Fruit fly (Drosophila melanogaster): Measurements from ENCODE around the gene slou.

Gene slou

DNA sequence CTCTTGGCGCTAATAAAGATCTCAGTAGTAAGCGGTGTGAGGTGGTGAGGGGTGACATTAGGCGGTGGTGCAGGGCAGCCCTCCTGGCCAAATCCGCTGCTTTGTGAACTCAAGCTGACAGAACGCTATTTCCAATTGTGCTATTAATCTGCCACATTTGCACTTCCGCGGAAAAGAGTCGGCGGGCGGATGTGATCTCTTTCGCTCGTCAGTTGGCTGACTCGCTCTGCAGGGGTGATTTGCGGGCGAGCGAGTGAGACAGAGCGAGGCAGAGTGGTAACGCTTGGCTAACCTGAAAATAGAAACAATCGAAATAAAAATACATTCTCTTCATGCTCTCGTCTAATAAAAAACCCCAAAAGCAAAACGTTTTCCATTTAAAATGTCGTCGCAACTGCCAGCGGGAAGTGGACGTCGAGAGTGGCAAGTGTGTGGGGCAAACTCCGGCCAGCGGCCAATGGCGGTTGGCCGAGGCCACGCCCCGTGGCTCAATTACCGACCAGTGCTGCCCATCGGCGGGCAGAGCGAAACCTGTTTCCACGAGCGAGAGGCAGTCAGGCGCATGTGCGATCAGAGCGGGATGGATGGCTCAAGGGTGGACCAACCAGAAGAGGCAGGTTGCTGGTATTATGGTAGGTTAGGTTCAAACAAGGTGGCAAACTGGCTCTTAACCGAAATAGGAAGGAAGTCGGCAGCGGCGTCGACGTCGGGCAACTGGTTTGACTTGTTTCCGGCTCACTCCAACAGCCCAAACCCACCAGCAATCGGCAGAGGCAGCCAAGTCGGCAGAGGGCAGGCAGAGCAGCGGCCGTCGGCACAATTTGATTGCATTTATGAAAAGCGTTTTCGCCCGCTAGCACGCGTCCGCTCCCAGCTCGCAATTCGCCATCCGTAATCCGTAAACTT is 57.6 kb downstream of the slou start, which contains the start of gene C15 (continued):
- TF ChIP-seq Nf-YB (GFP tag; optimal IDR thresholded peaks at IDR 0.05) (peak; percentile 100), Pdp1 (GFP tag; optimal IDR thresholded peaks at IDR 0.05) (no peak), nom (GFP tag; optimal IDR thresholded peaks at IDR 0.05) (peak; percentile 43), chn (GFP tag; optimal IDR thresholded peaks at IDR 0.05) (peak; percentile 17), Oli (tag; optimal IDR thresholded peaks at IDR 0.05) (no peak), CG12071 (GFP tag; optimal IDR thresholded peaks at IDR 0.05) (peak; percentile 16), caup (GFP tag; optimal IDR thresholded peaks at IDR 0.05; ENCODE audit: severe bottlenecking) (peak; percentile 41), Bdp1 (GFP tag; optimal IDR thresholded peaks at IDR 0.05) (peak; percentile 12), MBD-R2 (GFP tag; IDR thresholded peaks at IDR 0.05) (peak; percentile 15; the same call in 1 of the 2 replicates), trem (tag; optimal IDR thresholded peaks at IDR 0.05) (no peak), fd102C (GFP tag; optimal IDR thresholded peaks at IDR 0.05) (no peak), kni (GFP tag; optimal IDR thresholded peaks at IDR 0.05) (peak; percentile 52), CG6272 (GFP tag; IDR thresholded peaks at IDR 0.05) (no peak), Adf1 (GFP tag; IDR thresholded peaks at IDR 0.05) (peak; percentile 91), ssp (GFP tag; IDR thresholded peaks at IDR 0.05) (no peak), HLH4C (GFP tag; IDR thresholded peaks at IDR 0.05; ENCODE audit: partially characterized antibody) (peak; percentile 14; the same call in 1 of the 3 replicates), CG14860 (GFP tag; IDR thresholded peaks at IDR 0.05; ENCODE audit: partially characterized antibody) (no peak), br (optimal IDR thresholded peaks at IDR 0.05) (no peak), CG14710 (tag; optimal IDR thresholded peaks at IDR 0.05) (no peak), CG17912 (GFP tag; optimal IDR thresholded peaks at IDR 0.05) (no peak), vvl (GFP tag; IDR thresholded peaks at IDR 0.05) (peak; percentile 79), Trl (optimal IDR thresholded peaks at IDR 0.05) (peak; percentile 2 to 27), Trl (GFP tag; optimal IDR thresholded peaks at IDR 0.05) (peak; percentile 48), CTCF (GFP tag; optimal IDR thresholded peaks at IDR 0.05) (no peak), ci (GFP tag; IDR thresholded peaks at IDR 0.05) (peak; percentile 55; the same call in 1 of the 3 replicates), CG5245 (GFP tag; optimal IDR thresholded peaks at IDR 0.05) (no peak), prd (optimal IDR thresholded peaks at IDR 0.05) (no peak), prd (GFP tag; IDR thresholded peaks at IDR 0.05) (peak; percentile 37; the same call in 1 of the 3 replicates), cg (GFP tag; optimal IDR thresholded peaks at IDR 0.05) (peak; percentile 31), klu (GFP tag; IDR thresholded peaks at IDR 0.05) (no peak), Doc3 (GFP tag; IDR thresholded peaks at IDR 0.05; ENCODE audit: partially characterized antibody) (no peak), CG30403 (GFP tag; optimal IDR thresholded peaks at IDR 0.05) (no peak), CG32532 (GFP tag; IDR thresholded peaks at IDR 0.05) (peak; percentile 29; the same call in 1 of the 2 replicates), CG18599 (GFP tag; optimal IDR thresholded peaks at IDR 0.05) (peak; percentile 47), CG11398 (GFP tag; optimal IDR thresholded peaks at IDR 0.05) (peak; percentile 9), BtbVII (GFP tag; optimal IDR thresholded peaks at IDR 0.05) (no peak), Optix (GFP tag; IDR thresholded peaks at IDR 0.05) (0 out of 3 replicates have a peak, but pooled peaks have one; percentile 11), row (GFP tag; IDR thresholded peaks at IDR 0.05) (no peak), CG9609 (GFP tag; optimal IDR thresholded peaks at IDR 0.05) (no peak), ranshi (GFP tag; IDR thresholded peaks at IDR 0.05) (no peak), z (GFP tag; IDR thresholded peaks at IDR 0.05) (peak; percentile 11; the same call in 1 of the 3 replicates), tgo (GFP tag; IDR thresholded peaks at IDR 0.05) (no peak), pita (GFP tag; optimal IDR thresholded peaks at IDR 0.05) (no peak), CG12104 (GFP tag; optimal IDR thresholded peaks at IDR 0.05) (no peak), CG6791 (GFP tag; IDR thresholded peaks at IDR 0.05; ENCODE audit: partially characterized antibody) (no peak), gcm (GFP tag; optimal IDR thresholded peaks at IDR 0.05) (peak; percentile 20), Opbp (GFP tag; IDR thresholded peaks at IDR 0.05; ENCODE audit: partially characterized antibody) (0 out of 3 replicates have a peak, but pooled peaks have one; percentile 35), scrt (GFP tag; optimal IDR thresholded peaks at IDR 0.05) (no peak), Vsx1 (GFP tag; optimal IDR thresholded peaks at IDR 0.05) (peak; percentile 26)

Measured in whole organism, embryonic.